Fruit fly (Drosophila melanogaster): ENCODE data around the gene Obp18a.

Gene Obp18a

DNA sequence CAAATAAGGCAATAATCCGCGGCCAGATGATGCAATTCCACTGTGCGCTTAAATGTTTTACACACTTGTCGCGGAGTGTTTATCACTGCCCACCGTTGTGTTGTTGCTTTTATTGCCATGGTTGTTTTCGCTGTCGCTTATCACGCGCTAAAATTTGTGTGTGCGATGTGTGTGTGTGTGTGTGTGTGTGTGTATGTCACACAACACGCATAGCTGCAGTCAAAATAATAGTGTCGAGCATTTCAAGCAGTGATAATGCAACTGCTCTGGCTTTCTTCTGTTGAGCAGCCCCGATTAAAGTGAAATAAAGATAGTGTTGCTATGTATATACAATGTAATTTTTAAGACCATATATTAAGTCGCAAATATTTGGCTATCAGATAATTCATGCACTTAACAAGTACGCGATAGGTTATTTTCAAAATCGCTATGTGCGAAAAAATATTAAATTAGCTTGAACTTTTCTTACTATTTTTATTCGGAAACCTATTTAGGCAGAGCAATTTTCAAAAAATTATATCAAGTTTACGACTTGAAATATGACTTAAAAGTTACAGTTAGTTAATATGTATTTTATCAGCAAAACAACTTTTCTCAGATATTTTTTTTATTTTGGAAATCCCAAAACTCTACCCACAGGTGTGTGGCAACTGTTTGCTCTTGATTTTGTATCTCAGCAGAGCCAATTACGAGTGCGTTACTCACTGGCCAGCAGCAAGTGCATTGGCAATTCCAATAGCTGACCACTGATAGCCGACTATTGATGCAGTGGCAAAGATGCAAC lies 30.7 kb upstream of the Obp18a start (continued):
- TF ChIP-seq schlank (tag; optimal IDR thresholded peaks at IDR 0.05) (no peak), aop (GFP tag; IDR thresholded peaks at IDR 0.05) (no peak), Hr51 (GFP tag; optimal IDR thresholded peaks at IDR 0.05) (peak in 1 of 2 experiments; percentile 68), fd3F (GFP tag; optimal IDR thresholded peaks at IDR 0.05) (peak; percentile 16), CG12391 (tag; optimal IDR thresholded peaks at IDR 0.05) (peak; percentile 2), CG42726 (GFP tag; IDR thresholded peaks at IDR 0.05; ENCODE audit: partially characterized antibody) (no peak), ind (GFP tag; optimal IDR thresholded peaks at IDR 0.05) (peak; percentile 35), CG7987 (GFP tag; optimal IDR thresholded peaks at IDR 0.05) (no peak), Poxn (GFP tag; IDR thresholded peaks at IDR 0.05) (no peak), Fer1 (GFP tag; optimal IDR thresholded peaks at IDR 0.05) (peak; percentile 29), eyg (GFP tag; optimal IDR thresholded peaks at IDR 0.05) (no peak), D19B (GFP tag; optimal IDR thresholded peaks at IDR 0.05) (no peak), kni (GFP tag; optimal IDR thresholded peaks at IDR 0.05) (no peak), CG15269 (tag; optimal IDR thresholded peaks at IDR 0.05) (peak; percentile 68), Dad (GFP tag; optimal IDR thresholded peaks at IDR 0.05) (no peak), CG13624 (GFP tag; optimal IDR thresholded peaks at IDR 0.05) (no peak), CG12219 (GFP tag; optimal IDR thresholded peaks at IDR 0.05) (no peak), Chrac-16 (GFP tag; optimal IDR thresholded peaks at IDR 0.05) (peak; percentile 28), CG10979 (tag; optimal IDR thresholded peaks at IDR 0.05) (peak; percentile 4), Gug (GFP tag; IDR thresholded peaks at IDR 0.05) (peak; percentile 22; the same call in 1 of the 4 replicates), bsh (GFP tag; optimal IDR thresholded peaks at IDR 0.05) (peak in 1 of 2 experiments; percentile 9), MTF-1 (GFP tag; optimal IDR thresholded peaks at IDR 0.05; ENCODE audit: borderline replicate concordance) (no peak), HLH4C (GFP tag; IDR thresholded peaks at IDR 0.05; ENCODE audit: partially characterized antibody) (no peak), so (GFP tag; IDR thresholded peaks at IDR 0.05) (no peak), CG8290 (GFP tag; optimal IDR thresholded peaks at IDR 0.05) (no peak), CG8290 (tag; optimal IDR thresholded peaks at IDR 0.05) (peak in 1 of 2 experiments; percentile 61), zf30C (GFP tag; optimal IDR thresholded peaks at IDR 0.05) (no peak), row (GFP tag; IDR thresholded peaks at IDR 0.05) (peak; percentile 49; the same call in 2 of the 3 replicates), scrt (GFP tag; optimal IDR thresholded peaks at IDR 0.05) (peak; percentile 5), Side (GFP tag; optimal IDR thresholded peaks at IDR 0.05) (no peak), CG34224 (GFP tag; IDR thresholded peaks at IDR 0.05; ENCODE audit: partially characterized antibody) (no peak), lbe (GFP tag; optimal IDR thresholded peaks at IDR 0.05) (no peak), fd102C (GFP tag; optimal IDR thresholded peaks at IDR 0.05) (no peak), CG6854 (GFP tag; optimal IDR thresholded peaks at IDR 0.05) (no peak), CG10565 (GFP tag; optimal IDR thresholded peaks at IDR 0.05) (no peak), Rx (GFP tag; IDR thresholded peaks at IDR 0.05) (no peak), sens-2 (GFP tag; IDR thresholded peaks at IDR 0.05) (no peak), Atf6 (GFP tag; IDR thresholded peaks at IDR 0.05) (no peak), PHDP (tag; optimal IDR thresholded peaks at IDR 0.05) (no peak), Mrtf (GFP tag; IDR thresholded peaks at IDR 0.05) (0 out of 3 replicates have a peak, but pooled peaks have one; percentile 3), CG1529 (GFP tag; optimal IDR thresholded peaks at IDR 0.05) (no peak), CG17912 (GFP tag; optimal IDR thresholded peaks at IDR 0.05) (no peak), grau (tag; optimal IDR thresholded peaks at IDR 0.05) (peak; percentile 58), Bdp1 (GFP tag; optimal IDR thresholded peaks at IDR 0.05) (no peak), CG30020 (tag; optimal IDR thresholded peaks at IDR 0.05) (no peak), CG12744 (GFP tag; optimal IDR thresholded peaks at IDR 0.05) (peak; percentile 26), Hr78 (GFP tag; optimal IDR thresholded peaks at IDR 0.05) (no peak), zfh2 (GFP tag; optimal IDR thresholded peaks at IDR 0.05) (no peak), inv (GFP tag; IDR thresholded peaks at IDR 0.05; ENCODE audit: partially characterized antibody) (no peak)
